Worm (Caenorhabditis elegans) whole organism, L2 larva: ENCODE measurements around the gene ncr-1.

Experiments
- R02D3.7 ChIP-seq: fragments of 150-350 bp; optimal IDR thresholded peaks from 2 replicates; lab custom pipeline; 2014; ENCODE audit warnings: missing biosample characterization, missing genetic modification characterization
- ZK546.5 ChIP-seq: sonication (generic microtip); optimal IDR thresholded peaks from 2 replicates; lab custom pipeline; 2017; ENCODE audit warnings: missing biosample characterization, missing genetic modification characterization
- crh-2 ChIP-seq: sonication (generic microtip); optimal IDR thresholded peaks from 2 replicates; lab custom pipeline; 2017; ENCODE audit warnings: missing biosample characterization, missing genetic modification characterization
- dmd-4 ChIP-seq: sonication (generic microtip); optimal IDR thresholded peaks from 2 replicates; lab custom pipeline; 2017; ENCODE audit warnings: missing biosample characterization, missing genetic modification characterization
- elt-1 ChIP-seq: fragments of 150-350 bp; optimal IDR thresholded peaks from 2 replicates; lab custom pipeline; 2014; ENCODE audit warnings: missing biosample characterization, missing genetic modification characterization
- fos-1 ChIP-seq: fragments of 150-350 bp; optimal IDR thresholded peaks from 2 replicates; lab custom pipeline; 2014; ENCODE audit warnings: missing biosample characterization, missing genetic modification characterization
- lin-13 ChIP-seq: fragments of 150-350 bp; optimal IDR thresholded peaks from 2 replicates; lab custom pipeline; 2014; ENCODE audit warnings: missing biosample characterization, missing genetic modification reagents, missing genetic modification characterization
- nhr-10 ChIP-seq: sonication (generic microtip); optimal IDR thresholded peaks from 2 replicates; lab custom pipeline; 2017; ENCODE audit warnings: missing biosample characterization, missing genetic modification characterization
- nhr-11 ChIP-seq: fragments of 150-350 bp; optimal IDR thresholded peaks from 2 replicates; lab custom pipeline; 2014; ENCODE audit warnings: missing biosample characterization, missing genetic modification characterization
- nhr-23 ChIP-seq: fragments of 150-350 bp; optimal IDR thresholded peaks from 2 replicates; lab custom pipeline; 2014; ENCODE audit warnings: missing biosample characterization, missing genetic modification reagents, missing genetic modification characterization
- nhr-237 ChIP-seq: fragments of 150-350 bp; optimal IDR thresholded peaks from 2 replicates; lab custom pipeline; 2014; ENCODE audit warnings: missing biosample characterization, missing genetic modification characterization
- nhr-6 ChIP-seq: fragments of 150-350 bp; optimal IDR thresholded peaks from 2 replicates; lab custom pipeline; 2014; ENCODE audit warnings: missing biosample characterization, missing genetic modification characterization
- sma-3 ChIP-seq: sonication (generic microtip); optimal IDR thresholded peaks from 2 replicates; lab custom pipeline; 2016; ENCODE audit warnings: missing genetic modification reagents, missing genetic modification characterization, missing compliant biosample characterization
- sma-9 ChIP-seq, 2 experiments: fragments of 150-350 bp in 1 of 2; sonication (generic microtip) in 1 of 2; optimal IDR thresholded peaks; 2 replicates each; lab custom pipeline; 2014 to 2016; ENCODE audit warnings: missing genetic modification characterization in 2 of 2, mild to moderate bottlenecking in 1 of 2, missing biosample characterization in 1 of 2, missing compliant biosample characterization in 1 of 2, missing genetic modification reagents in 1 of 2, moderate library complexity in 1 of 2
- snpc-4 ChIP-seq: fragments of 150-350 bp; optimal IDR thresholded peaks from 2 replicates; lab custom pipeline; 2014; ENCODE audit warnings: missing biosample characterization, missing genetic modification characterization
- unc-39 ChIP-seq: fragments of 150-350 bp; optimal IDR thresholded peaks from 2 replicates; lab custom pipeline; 2014; ENCODE audit warnings: missing biosample characterization, missing genetic modification characterization

The ncr-1 gene

DNA sequence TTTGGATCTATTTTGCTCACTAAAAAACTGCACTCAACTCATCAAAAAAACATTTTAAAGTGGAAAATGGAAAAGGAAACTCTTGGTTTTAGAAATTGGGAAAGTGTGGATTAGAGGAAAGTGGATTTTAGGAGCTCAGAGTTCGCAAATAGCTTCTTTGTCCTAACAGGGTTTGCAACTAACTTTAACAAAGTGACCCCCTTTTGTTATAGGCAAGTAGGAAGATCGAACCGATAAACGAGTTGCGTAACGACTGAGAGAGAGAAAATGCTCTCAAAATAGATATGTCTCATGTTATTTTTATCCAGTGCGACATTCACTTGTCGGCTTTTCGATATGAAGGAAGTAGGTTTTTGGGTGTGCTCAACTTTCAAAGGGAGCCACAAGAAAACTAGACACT, 62.2 kb downstream of the ncr-1 start:
- no peak for TF ChIP-seq unc-39 (tag; lab: Kevin White, UChicago)
- no peak for TF ChIP-seq dmd-4 (tag; lab: Kevin White, UChicago)
- no peak for TF ChIP-seq sma-9 (GFP tag; optimal IDR thresholded peaks at IDR 0.05; lab: Kevin White, UChicago)
- no peak for TF ChIP-seq sma-9 (tag; optimal IDR thresholded peaks at IDR 0.05; lab: Kevin White, UChicago)
- TF ChIP-seq nhr-10 (tag; lab: Kevin White, UChicago): no peak

DNA sequence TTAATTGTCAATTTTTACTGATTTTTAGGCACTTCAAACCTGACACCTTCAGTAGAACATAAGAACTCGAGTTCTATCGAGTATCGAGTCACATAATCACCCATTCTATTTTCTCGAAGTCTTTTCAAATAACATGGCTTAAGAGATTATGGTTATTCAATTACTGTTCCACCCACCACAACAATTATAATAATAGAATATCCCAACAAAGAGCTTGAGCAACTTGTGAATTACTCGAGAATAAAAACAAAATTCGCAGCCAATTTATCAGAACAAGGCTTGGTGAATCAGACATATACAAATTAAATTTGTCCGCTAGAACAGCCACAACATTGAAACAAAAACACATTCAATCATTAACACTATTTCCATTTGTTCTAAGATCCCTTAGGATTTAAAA, 64.4 kb downstream of the ncr-1 start:
- TF ChIP-seq fos-1 (tag; lab: Kevin White, UChicago): no peak
- TF ChIP-seq ZK546.5 (tag; lab: Kevin White, UChicago): no peak
- no peak for TF ChIP-seq R02D3.7 (tag; lab: Kevin White, UChicago)
- TF ChIP-seq nhr-23 (tag; lab: Kevin White, UChicago): no peak
- TF ChIP-seq sma-3 (GFP tag; lab: Kevin White, UChicago): no peak
- TF ChIP-seq elt-1 (tag; lab: Kevin White, UChicago): no peak
- no peak for TF ChIP-seq snpc-4
- TF ChIP-seq dmd-4 (tag; lab: Kevin White, UChicago): no peak
- TF ChIP-seq unc-39 (tag; lab: Kevin White, UChicago): no peak
- TF ChIP-seq nhr-11: no peak
- no peak for TF ChIP-seq crh-2 (tag; lab: Kevin White, UChicago)
- TF ChIP-seq lin-13 (GFP tag; lab: Kevin White, UChicago): no peak
- no peak for TF ChIP-seq nhr-6 (tag; lab: Kevin White, UChicago)
- TF ChIP-seq nhr-237 (tag; lab: Kevin White, UChicago): no peak
